Worm (Caenorhabditis elegans): Measurements from ENCODE around the gene F02C12.2.
A peak's percentile ranks its signal among the peaks of the same experiment; 100 is the strongest.

DNA sequence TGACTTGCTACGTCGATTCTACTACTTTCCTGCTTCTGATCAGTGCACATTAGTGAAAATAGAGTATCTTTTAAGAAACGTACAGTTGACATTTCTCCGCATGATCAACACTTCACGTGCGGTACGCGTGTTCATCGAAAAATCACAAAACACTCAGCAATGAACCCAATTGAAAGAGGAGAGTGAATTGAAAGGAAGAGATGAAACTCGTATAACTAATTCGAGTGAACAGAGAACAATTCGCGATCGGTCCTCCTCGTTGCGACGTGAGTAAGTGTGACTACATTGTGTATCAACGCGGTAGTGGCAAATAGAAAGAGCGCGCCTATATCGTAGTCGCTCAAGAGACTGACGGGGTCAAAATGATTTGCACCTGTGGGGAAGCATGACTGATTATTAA is 45.6 kb downstream of the F02C12.2 start:
- TF ChIP-seq snpc-4 (GFP tag; optimal IDR thresholded peaks at IDR 0.05) (no peak), snpc-4 (tag; optimal IDR thresholded peaks at IDR 0.05) (peak in 2 of 4 experiments; percentile 22 to 23), nhr-179 (tag; optimal IDR thresholded peaks at IDR 0.05) (no peak), ekl-4 (GFP tag; IDR thresholded peaks at IDR 0.05) (no peak), hsf-1 (GFP tag; IDR thresholded peaks at IDR 0.05) (no peak), him-1 (tag; optimal IDR thresholded peaks at IDR 0.05) (no peak), somi-1 (GFP tag; optimal IDR thresholded peaks at IDR 0.05) (no peak), K12H6.12 (tag; optimal IDR thresholded peaks at IDR 0.05) (no peak), T07F8.4 (tag; optimal IDR thresholded peaks at IDR 0.05) (no peak), tlf-1 (GFP tag; optimal IDR thresholded peaks at IDR 0.05) (peak; percentile 33), ztf-3 (GFP tag; optimal IDR thresholded peaks at IDR 0.05) (no peak)
